Fruit fly (Drosophila melanogaster) whole organism: ENCODE results near the gene NaPi-III.

Source experiments
- Dll ChIP-seq: fragments of >200 bp; optimal IDR thresholded peaks from 2 replicates; lab custom pipeline; 2017
- psq ChIP-seq: fragments of >200 bp; optimal IDR thresholded peaks from 2 replicates; lab custom pipeline; 2017
- usp ChIP-seq: fragments of >200 bp; optimal IDR thresholded peaks from 2 replicates; lab custom pipeline; 2017; ENCODE audit warnings: missing biosample characterization, missing genetic modification characterization, mixed read lengths

DNA sequence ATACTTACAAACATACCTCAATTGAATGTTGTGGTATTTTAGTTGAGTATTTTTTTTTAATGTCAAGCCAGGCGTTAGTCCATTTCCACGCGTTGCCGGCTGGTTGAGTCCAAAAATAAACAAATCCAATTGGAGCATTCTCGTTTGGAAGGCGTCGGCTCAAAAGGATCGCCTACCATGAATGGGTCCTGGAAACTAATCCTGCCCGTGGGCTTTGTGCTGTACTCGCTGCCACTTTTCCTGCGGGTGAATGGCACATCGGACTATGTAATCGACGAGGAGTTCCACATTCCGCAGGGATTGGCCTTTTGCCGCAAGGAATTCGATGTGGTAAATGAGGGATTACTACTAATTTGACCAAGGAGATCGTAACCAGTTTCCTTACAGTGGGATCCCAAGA lies 41.8 kb downstream of the NaPi-III start, which contains the start of gene Alg10:
- TF ChIP-seq psq (lab: Kevin White, UChicago), result no peak
- no peak for TF ChIP-seq usp (GFP tag; lab: Kevin White, UChicago)
- TF ChIP-seq Dll (lab: Kevin White, UChicago), result no peak
